Worm (Caenorhabditis elegans): ENCODE data around the gene cyn-1.

ce11 chrV:14361973-14362372 is 6.1 kb downstream of the cyn-1 start:
- TF ChIP-seq nhr-12 (tag; optimal IDR thresholded peaks at IDR 0.05) (no peak), unc-62 (GFP tag; optimal IDR thresholded peaks at IDR 0.05) (no peak)

Measured in whole organism, mixed stage, embryonic.